Fruit fly (Drosophila melanogaster): ENCODE data around the gene CG31715.

CG31715 gene

dm6 chr2L:10299077-10299809 is 42.2 kb upstream of the CG31715 start (continued):
- TF ChIP-seq unpg (GFP tag; optimal IDR thresholded peaks at IDR 0.05) (peak; percentile 30), Ssrp (tag; optimal IDR thresholded peaks at IDR 0.05) (peak; percentile 17), MESR4 (GFP tag; optimal IDR thresholded peaks at IDR 0.05) (peak; percentile 70), CG17568 (GFP tag; optimal IDR thresholded peaks at IDR 0.05) (peak; percentile 8), CG5180 (GFP tag; optimal IDR thresholded peaks at IDR 0.05) (no peak), Max (GFP tag; optimal IDR thresholded peaks at IDR 0.05) (peak; percentile 37), CG31441 (GFP tag; IDR thresholded peaks at IDR 0.05) (no peak), BEAF-32 (GFP tag; optimal IDR thresholded peaks at IDR 0.05) (no peak), CG17802 (tag; optimal IDR thresholded peaks at IDR 0.05) (no peak), usp (GFP tag; optimal IDR thresholded peaks at IDR 0.05) (no peak), z (GFP tag; IDR thresholded peaks at IDR 0.05) (no peak), dysf (GFP tag; IDR thresholded peaks at IDR 0.05) (peak; percentile 49; the same call in 1 of the 3 replicates), CG15269 (tag; optimal IDR thresholded peaks at IDR 0.05) (peak; percentile 47), vvl (GFP tag; IDR thresholded peaks at IDR 0.05) (peak; percentile 17; the same call in 1 of the 2 replicates), row (GFP tag; IDR thresholded peaks at IDR 0.05) (peak; percentile 47; the same call in 2 of the 3 replicates), ham (GFP tag; IDR thresholded peaks at IDR 0.05) (no peak), gem (tag; optimal IDR thresholded peaks at IDR 0.05) (peak; percentile 62), Oli (tag; optimal IDR thresholded peaks at IDR 0.05) (peak; percentile 17), CG17359 (tag; optimal IDR thresholded peaks at IDR 0.05) (peak; percentile 16)

- no peak for TF ChIP-seq h (optimal IDR thresholded peaks at IDR 0.05)
- TF ChIP-seq CG10366 (GFP tag; IDR thresholded peaks at IDR 0.05), result peak; percentile 41; the same call in 1 of the 2 replicates
- no peak for TF ChIP-seq Kr (GFP tag; optimal IDR thresholded peaks at IDR 0.05)
- no peak for TF ChIP-seq fru (optimal IDR thresholded peaks at IDR 0.05)
- no peak for TF ChIP-seq CG16813 (GFP tag; IDR thresholded peaks at IDR 0.05; ENCODE audit: partially characterized antibody)
- no peak for TF ChIP-seq ERR (GFP tag; optimal IDR thresholded peaks at IDR 0.05)
- TF ChIP-seq CG10431 (GFP tag; optimal IDR thresholded peaks at IDR 0.05), result peak; percentile 13
- TF ChIP-seq Dek (tag; optimal IDR thresholded peaks at IDR 0.05), result no peak
- no peak for TF ChIP-seq Abd-B (GFP tag; optimal IDR thresholded peaks at IDR 0.05)
- peak; percentile 19 for TF ChIP-seq Fer2 (tag; optimal IDR thresholded peaks at IDR 0.05)
- no peak for TF ChIP-seq repo (GFP tag; optimal IDR thresholded peaks at IDR 0.05)
- TF ChIP-seq Hmx (GFP tag; optimal IDR thresholded peaks at IDR 0.05), result peak; percentile 32
- peak; percentile 20 for TF ChIP-seq CG3407 (GFP tag; optimal IDR thresholded peaks at IDR 0.05)
- TF ChIP-seq zfh2 (GFP tag; optimal IDR thresholded peaks at IDR 0.05), result no peak
- no peak for TF ChIP-seq H15 (GFP tag; IDR thresholded peaks at IDR 0.05)
- TF ChIP-seq CG12942 (GFP tag; optimal IDR thresholded peaks at IDR 0.05), result peak; percentile 60
- TF ChIP-seq CG15696 (tag; optimal IDR thresholded peaks at IDR 0.05), result peak; percentile 49
- TF ChIP-seq Tbp (GFP tag; optimal IDR thresholded peaks at IDR 0.05), result no peak
- TF ChIP-seq bcd (GFP tag; optimal IDR thresholded peaks at IDR 0.05), result no peak
- peak; percentile 19 for TF ChIP-seq CG34376 (GFP tag; optimal IDR thresholded peaks at IDR 0.05)
- TF ChIP-seq CG13424 (tag; optimal IDR thresholded peaks at IDR 0.05), result peak; percentile 79
- peak; percentile 67 for TF ChIP-seq CG12659 (GFP tag; optimal IDR thresholded peaks at IDR 0.05)
- no peak for TF ChIP-seq emc (GFP tag; optimal IDR thresholded peaks at IDR 0.05)
- peak; percentile 16 for TF ChIP-seq CG15011 (GFP tag; optimal IDR thresholded peaks at IDR 0.05)
- peak; percentile 25 for TF ChIP-seq Ets97D (GFP tag; optimal IDR thresholded peaks at IDR 0.05)
- TF ChIP-seq CG13123 (GFP tag; optimal IDR thresholded peaks at IDR 0.05), result peak; percentile 67
- peak; percentile 61 for TF ChIP-seq CG10147 (GFP tag; optimal IDR thresholded peaks at IDR 0.05)
- no peak for TF ChIP-seq CG3726 (GFP tag; IDR thresholded peaks at IDR 0.05)
- no peak for TF ChIP-seq ewg (GFP tag; optimal IDR thresholded peaks at IDR 0.05)
- no peak for TF ChIP-seq sim (GFP tag; IDR thresholded peaks at IDR 0.05)
- no peak for TF ChIP-seq kni (GFP tag; optimal IDR thresholded peaks at IDR 0.05)
- TF ChIP-seq Mrtf (GFP tag; IDR thresholded peaks at IDR 0.05), result no peak
Observed at dm6 chr2L:10299810-10300147, 41.6 kb upstream of the CG31715 start, which contains the start of gene CYLD. CYLD (minus strand) TSS chr2L:10299847.
